Fruit fly (Drosophila melanogaster) whole organism, prepupa: ENCODE measurements around the gene Argl.
A peak's percentile ranks its signal among the peaks of the same experiment; 100 is the strongest.

ENCODE experiments used
- CG8632 ChIP-seq: fragments of 200-800 bp; sonication (Bioruptor generic); optimal IDR thresholded peaks from 3 replicates; lab custom pipeline; 2016; ENCODE audit warnings: missing biosample characterization, missing genetic modification characterization
- Hr39 ChIP-seq: fragments of 200-800 bp; sonication (Bioruptor generic); optimal IDR thresholded peaks from 2 replicates; lab custom pipeline; 2016; ENCODE audit warnings: missing biosample characterization, missing genetic modification characterization

- TF ChIP-seq CG8632 (GFP tag; lab: Kevin White, UChicago), result peak; percentile 38
- TF ChIP-seq Hr39 (GFP tag; lab: Kevin White, UChicago), result peak; percentile 80
Observed at dm6 chr2L:8949919-8950722, 8.2 kb upstream of the Argl start.
